Worm (Caenorhabditis elegans): ENCODE data around the gene nhr-35.

- no peak for TF ChIP-seq ztf-4 (tag; optimal IDR thresholded peaks at IDR 0.05)
- no peak for TF ChIP-seq efl-1 (optimal IDR thresholded peaks at IDR 0.05)
- no peak for TF ChIP-seq efl-1 (GFP tag; optimal IDR thresholded peaks at IDR 0.05 in 1 of 2)
- no peak for TF ChIP-seq ztf-11 (tag; optimal IDR thresholded peaks at IDR 0.05)
- no peak for TF ChIP-seq mep-1 (tag; optimal IDR thresholded peaks at IDR 0.05)
- TF ChIP-seq egl-27 (tag; optimal IDR thresholded peaks at IDR 0.05), result no peak
- no peak for TF ChIP-seq rnt-1 (tag; optimal IDR thresholded peaks at IDR 0.05)
- no peak for TF ChIP-seq unc-30 (tag; optimal IDR thresholded peaks at IDR 0.05)
- TF ChIP-seq fos-1 (tag; optimal IDR thresholded peaks at IDR 0.05), result no peak
- no peak for TF ChIP-seq snpc-4 (tag; optimal IDR thresholded peaks at IDR 0.05)
- no peak for TF ChIP-seq zag-1 (tag; optimal IDR thresholded peaks at IDR 0.05)
- no peak for TF ChIP-seq mef-2 (tag; optimal IDR thresholded peaks at IDR 0.05)
These were observed 53.1 kb downstream of the nhr-35 start, which contains the start of gene C05E11.7 for ce11 chrX:4585579-4585978.
